Fruit fly (Drosophila melanogaster): ENCODE data around the gene kmg.

The kmg gene

dm6 chr2L:13191894-13192293, 31.6 kb downstream of the kmg start, which contains the start of the genes CG16974 and Edem2 (continued):
- no peak for TF ChIP-seq Doc2 (GFP tag; IDR thresholded peaks at IDR 0.05)
- TF ChIP-seq en (GFP tag; optimal IDR thresholded peaks at IDR 0.05): no peak
- TF ChIP-seq klu (GFP tag; IDR thresholded peaks at IDR 0.05): peak; percentile 73
- TF ChIP-seq Sry-δ (GFP tag; optimal IDR thresholded peaks at IDR 0.05): peak; percentile 3
- peak; percentile 87 for TF ChIP-seq trem (tag; optimal IDR thresholded peaks at IDR 0.05)
- TF ChIP-seq CG17385 (GFP tag; optimal IDR thresholded peaks at IDR 0.05): no peak
- TF ChIP-seq CG17829 (tag; optimal IDR thresholded peaks at IDR 0.05): peak; percentile 89
- TF ChIP-seq Rfx (GFP tag; IDR thresholded peaks at IDR 0.05): peak; percentile 81
- no peak for TF ChIP-seq sd (tag; optimal IDR thresholded peaks at IDR 0.05)
- TF ChIP-seq Dad (GFP tag; optimal IDR thresholded peaks at IDR 0.05): no peak
- no peak for TF ChIP-seq fd64A (GFP tag; optimal IDR thresholded peaks at IDR 0.05)
- TF ChIP-seq chinmo (GFP tag; IDR thresholded peaks at IDR 0.05; ENCODE audit: partially characterized antibody): no peak
- TF ChIP-seq CG6813 (GFP tag; optimal IDR thresholded peaks at IDR 0.05): no peak
- no peak for TF ChIP-seq CG4282 (GFP tag; optimal IDR thresholded peaks at IDR 0.05)
- TF ChIP-seq kah (GFP tag; optimal IDR thresholded peaks at IDR 0.05): no peak
- TF ChIP-seq CG2202 (tag; optimal IDR thresholded peaks at IDR 0.05): peak; percentile 42
- no peak for TF ChIP-seq Tbp (GFP tag; optimal IDR thresholded peaks at IDR 0.05)
- no peak for TF ChIP-seq CG11398 (GFP tag; optimal IDR thresholded peaks at IDR 0.05)
- no peak for TF ChIP-seq gt (GFP tag; IDR thresholded peaks at IDR 0.05)
- no peak for TF ChIP-seq exex (tag; optimal IDR thresholded peaks at IDR 0.05)
- no peak for TF ChIP-seq CG13894 (tag; optimal IDR thresholded peaks at IDR 0.05)
- TF ChIP-seq CG10565 (GFP tag; optimal IDR thresholded peaks at IDR 0.05): no peak
- peak; percentile 90 for TF ChIP-seq CG12659 (GFP tag; optimal IDR thresholded peaks at IDR 0.05)
- peak in 1 of 2 experiments; percentile 40 for TF ChIP-seq chif (GFP tag; optimal IDR thresholded peaks at IDR 0.05)
- TF ChIP-seq Taf1 (GFP tag; IDR thresholded peaks at IDR 0.05): 0 out of 2 replicates have a peak, but pooled peaks have one; percentile 26
- TF ChIP-seq Atf-2 (GFP tag; optimal IDR thresholded peaks at IDR 0.05): no peak
- TF ChIP-seq grau (tag; optimal IDR thresholded peaks at IDR 0.05): peak; percentile 73
- no peak for TF ChIP-seq CG10147 (GFP tag; optimal IDR thresholded peaks at IDR 0.05)
- TF ChIP-seq Chrac-16 (GFP tag; optimal IDR thresholded peaks at IDR 0.05): peak; percentile 82
- peak; percentile 46 for TF ChIP-seq psq (GFP tag; optimal IDR thresholded peaks at IDR 0.05)
- no peak for TF ChIP-seq cg (GFP tag; optimal IDR thresholded peaks at IDR 0.05)
- peak; percentile 41 for TF ChIP-seq pho (GFP tag; optimal IDR thresholded peaks at IDR 0.05)
- no peak for TF ChIP-seq CG16779 (GFP tag; IDR thresholded peaks at IDR 0.05)
- peak; percentile 84 for TF ChIP-seq nmo (GFP tag; optimal IDR thresholded peaks at IDR 0.05)
- TF ChIP-seq seq (GFP tag; IDR thresholded peaks at IDR 0.05): peak; percentile 49; the same call in 1 of the 2 replicates
- TF ChIP-seq CG16815 (GFP tag; optimal IDR thresholded peaks at IDR 0.05): peak; percentile 57
- TF ChIP-seq CG17359 (tag; optimal IDR thresholded peaks at IDR 0.05): peak; percentile 70
- peak; percentile 80 for TF ChIP-seq YL-1 (GFP tag; optimal IDR thresholded peaks at IDR 0.05)
- peak; percentile 59; the same call in 2 of the 3 replicates for TF ChIP-seq Dbx (GFP tag; IDR thresholded peaks at IDR 0.05)
- TF ChIP-seq Hr51 (GFP tag; optimal IDR thresholded peaks at IDR 0.05): peak in 1 of 2 experiments; percentile 61
- peak in 1 of 3 experiments; percentile 66 for TF ChIP-seq lola (GFP tag; optimal IDR thresholded peaks at IDR 0.05)
- TF ChIP-seq Max (GFP tag; optimal IDR thresholded peaks at IDR 0.05): peak; percentile 60
- peak; percentile 73 for TF ChIP-seq CG11695 (GFP tag; IDR thresholded peaks at IDR 0.05)
- no peak for TF ChIP-seq CG10321 (GFP tag; IDR thresholded peaks at IDR 0.05)
- TF ChIP-seq Elba2 (GFP tag; optimal IDR thresholded peaks at IDR 0.05): peak; percentile 22
- TF ChIP-seq Bteb2 (GFP tag; optimal IDR thresholded peaks at IDR 0.05): peak; percentile 8
- TF ChIP-seq tin (GFP tag; optimal IDR thresholded peaks at IDR 0.05): peak; percentile 79
- TF ChIP-seq peb (GFP tag; IDR thresholded peaks at IDR 0.05): peak; percentile 56
- TF ChIP-seq vfl (GFP tag; optimal IDR thresholded peaks at IDR 0.05): peak; percentile 70
- peak; percentile 78 for TF ChIP-seq wdn (GFP tag; IDR thresholded peaks at IDR 0.05)
- TF ChIP-seq chm (GFP tag; IDR thresholded peaks at IDR 0.05): no peak

Data from whole organism, embryonic.